Fruit fly (Drosophila melanogaster): ENCODE results near the gene CG43703.

Gene CG43703

DNA sequence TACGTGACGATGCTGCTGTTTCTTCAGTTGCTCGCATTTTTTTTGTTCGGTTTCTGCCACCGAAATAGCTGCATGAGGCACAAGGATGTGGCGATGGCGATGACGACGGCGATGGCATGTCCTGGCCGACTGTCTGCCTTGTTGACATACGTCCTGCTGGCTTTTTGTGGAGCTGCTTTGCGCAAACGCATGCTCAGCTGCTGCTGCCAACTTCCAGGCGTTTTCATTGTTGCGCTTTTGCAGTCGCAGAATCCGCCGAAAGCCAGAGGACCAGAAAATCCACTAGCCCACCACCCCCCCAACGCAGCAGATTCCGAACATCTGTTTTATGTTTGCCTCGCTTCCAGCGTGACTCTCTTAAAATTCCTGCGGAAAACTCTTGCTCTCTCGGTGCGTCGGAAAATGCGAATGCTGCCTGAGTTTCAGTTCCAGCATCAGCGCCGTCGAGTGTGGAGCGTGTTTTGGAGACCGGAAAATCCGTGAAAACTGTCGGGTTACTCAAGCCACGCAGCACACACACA is 8.4 kb upstream of the CG43703 start, which contains the start of gene CG43707 (continued):
- TF ChIP-seq CG1647 (GFP tag; optimal IDR thresholded peaks at IDR 0.05) (no peak), gt (GFP tag; IDR thresholded peaks at IDR 0.05) (no peak), CG8388 (GFP tag; optimal IDR thresholded peaks at IDR 0.05) (no peak), jumu (GFP tag; optimal IDR thresholded peaks at IDR 0.05) (no peak), slou (GFP tag; optimal IDR thresholded peaks at IDR 0.05) (no peak), CG13296 (GFP tag; optimal IDR thresholded peaks at IDR 0.05) (no peak), CG11560 (tag; IDR thresholded peaks at IDR 0.05) (no peak), dimm (GFP tag; IDR thresholded peaks at IDR 0.05) (no peak), dpn (GFP tag; optimal IDR thresholded peaks at IDR 0.05) (no peak), Trl (optimal IDR thresholded peaks at IDR 0.05) (peak in 1 of 2 experiments; percentile 17), Trl (GFP tag; optimal IDR thresholded peaks at IDR 0.05) (no peak), bbx (GFP tag; IDR thresholded peaks at IDR 0.05; ENCODE audit: partially characterized antibody) (no peak), onecut (GFP tag; IDR thresholded peaks at IDR 0.05) (no peak), Nf-YB (GFP tag; optimal IDR thresholded peaks at IDR 0.05) (no peak), CkIIα-i1 (GFP tag; IDR thresholded peaks at IDR 0.05) (no peak), CG3847 (GFP tag; IDR thresholded peaks at IDR 0.05) (no peak), scrt (GFP tag; optimal IDR thresholded peaks at IDR 0.05) (peak; percentile 67), ewg (GFP tag; optimal IDR thresholded peaks at IDR 0.05) (peak; percentile 51), CG32772 (GFP tag; IDR thresholded peaks at IDR 0.05) (no peak), Hsf (GFP tag; optimal IDR thresholded peaks at IDR 0.05) (no peak), amos (GFP tag; IDR thresholded peaks at IDR 0.05; ENCODE audit: partially characterized antibody) (0 out of 2 replicates have a peak, but pooled peaks have one; percentile 7), CG12769 (tag; optimal IDR thresholded peaks at IDR 0.05) (no peak), Ets65A (GFP tag) (no peak), CG3995 (GFP tag; optimal IDR thresholded peaks at IDR 0.05) (no peak)

dm6 chr2L:3769718-3770461 is 4.6 kb downstream of the CG43703 start:
- TF ChIP-seq CG4820 (GFP tag; optimal IDR thresholded peaks at IDR 0.05) (peak; percentile 18), NC2β (GFP tag; optimal IDR thresholded peaks at IDR 0.05) (no peak), CG3065 (GFP tag; optimal IDR thresholded peaks at IDR 0.05) (no peak), pita (GFP tag; optimal IDR thresholded peaks at IDR 0.05) (no peak), CG8944 (GFP tag; optimal IDR thresholded peaks at IDR 0.05) (no peak), sqz (GFP tag; optimal IDR thresholded peaks at IDR 0.05) (peak; percentile 34), cato (GFP tag; optimal IDR thresholded peaks at IDR 0.05; ENCODE audit: borderline replicate concordance) (no peak), Atf3 (GFP tag; optimal IDR thresholded peaks at IDR 0.05) (no peak), Ssrp (tag; optimal IDR thresholded peaks at IDR 0.05) (peak; percentile 61), Doc2 (GFP tag; IDR thresholded peaks at IDR 0.05) (no peak), CG18764 (GFP tag; optimal IDR thresholded peaks at IDR 0.05) (no peak), sob (GFP tag; IDR thresholded peaks at IDR 0.05) (no peak; the same call in 1 of the 2 replicates), CG7372 (GFP tag; IDR thresholded peaks at IDR 0.05) (no peak), CG1792 (GFP tag; optimal IDR thresholded peaks at IDR 0.05) (no peak), CG8924 (tag; optimal IDR thresholded peaks at IDR 0.05) (peak; percentile 80), insv (GFP tag; optimal IDR thresholded peaks at IDR 0.05) (no peak), Ravus (GFP tag; IDR thresholded peaks at IDR 0.05) (no peak), Scr (GFP tag; IDR thresholded peaks at IDR 0.05; ENCODE audit: partially characterized antibody) (no peak), CG4707 (GFP tag; optimal IDR thresholded peaks at IDR 0.05) (no peak), CG4617 (GFP tag; optimal IDR thresholded peaks at IDR 0.05; ENCODE audit: borderline replicate concordance) (no peak), Abd-B (GFP tag; optimal IDR thresholded peaks at IDR 0.05) (peak; percentile 62), Opbp (GFP tag; IDR thresholded peaks at IDR 0.05; ENCODE audit: partially characterized antibody) (no peak), org-1 (GFP tag; optimal IDR thresholded peaks at IDR 0.05) (peak; percentile 30), schlank (tag; optimal IDR thresholded peaks at IDR 0.05) (no peak), CG6683 (GFP tag; optimal IDR thresholded peaks at IDR 0.05) (no peak), CG16863 (GFP tag; optimal IDR thresholded peaks at IDR 0.05) (no peak), CG2678 (tag; optimal IDR thresholded peaks at IDR 0.05) (peak; percentile 75)

Data from whole organism, embryonic.